Worm (Caenorhabditis elegans) whole organism, midembryonic: ENCODE results near the gene ets-10.

Experiments
- T22C8.4 ChIP-seq: fragments of 200-800 bp; sonication (Bioruptor generic); IDR thresholded peaks from 2 replicates; pipeline ENCODE4 v1.3.6; 2022; ENCODE audit warnings: missing genetic modification characterization, missing compliant biosample characterization
- cog-1 ChIP-seq: sonication (generic microtip); optimal IDR thresholded peaks from 2 replicates; lab custom pipeline; 2016; ENCODE audit warnings: missing genetic modification characterization, missing compliant biosample characterization
- flt-1 ChIP-seq: fragments of 200-800 bp; sonication (Bioruptor generic); IDR thresholded peaks from 2 replicates; pipeline ENCODE4 v1.3.6; 2022; ENCODE audit warnings: missing genetic modification characterization, missing compliant biosample characterization
- klf-2 ChIP-seq: fragments of 200-800 bp; sonication (Bioruptor generic); conservative IDR thresholded peaks from 2 replicates; pipeline ENCODE4 v1.3.6; 2022; ENCODE audit warnings: missing genetic modification reagents, missing genetic modification characterization, missing compliant biosample characterization
- med-1 ChIP-seq: sonication (generic microtip); optimal IDR thresholded peaks from 2 replicates; lab custom pipeline; 2017; ENCODE audit warnings: missing genetic modification characterization, mild to moderate bottlenecking, missing compliant biosample characterization, antibody characterized with exemption, missing genetic modification reagents; ENCODE audit not compliant: insufficient read depth
- ref-1 ChIP-seq: fragments of 200-800 bp; sonication (Bioruptor generic); conservative IDR thresholded peaks from 2 replicates; pipeline ENCODE4 v1.3.6; 2022; ENCODE audit warnings: missing genetic modification reagents, missing genetic modification characterization, missing compliant biosample characterization
- tab-1 ChIP-seq: fragments of 200-800 bp; sonication (Bioruptor generic); IDR thresholded peaks from 2 replicates; pipeline ENCODE4 v1.3.6; 2022; ENCODE audit warnings: missing genetic modification characterization, missing compliant biosample characterization
- ztf-23 ChIP-seq: fragments of 200-800 bp; sonication (Bioruptor generic); IDR thresholded peaks from 2 replicates; pipeline ENCODE4 v1.3.6; 2022; ENCODE audit warnings: missing genetic modification reagents, missing genetic modification characterization, missing compliant biosample characterization
- ztf-29 ChIP-seq: fragments of 200-800 bp; sonication (Bioruptor generic); IDR thresholded peaks from 2 replicates; pipeline ENCODE4 v1.3.6; 2022; ENCODE audit warnings: missing genetic modification reagents, missing genetic modification characterization, missing compliant biosample characterization

The ets-10 gene

DNA sequence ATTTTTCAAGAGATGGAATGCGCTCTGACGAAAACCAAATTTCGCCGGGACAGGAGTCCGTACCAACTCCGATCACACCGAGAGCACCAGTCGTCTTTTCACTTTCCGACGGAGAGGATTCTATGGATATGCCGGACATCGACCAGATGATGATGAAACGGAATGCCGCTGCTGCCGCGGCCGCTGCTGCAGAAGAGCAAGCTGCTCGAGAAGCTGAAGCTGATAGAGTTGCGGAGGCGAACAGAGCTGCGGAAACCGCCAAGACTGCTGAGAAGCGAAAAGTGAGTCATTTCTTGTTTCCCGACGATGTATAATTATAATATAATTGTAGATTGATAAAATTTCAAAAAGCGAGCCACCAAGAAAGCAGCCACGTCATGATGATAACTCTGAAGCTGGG is 28.6 kb upstream of the ets-10 start:
- TF ChIP-seq tab-1 (GFP tag; lab: Robert Waterston, UW) = no peak
- no peak for TF ChIP-seq flt-1 (GFP tag; lab: Robert Waterston, UW)
- no peak for TF ChIP-seq ztf-23 (GFP tag; lab: Robert Waterston, UW)
- TF ChIP-seq cog-1 (tag; lab: Kevin White, UChicago) = no peak
- no peak for TF ChIP-seq ref-1 (GFP tag; lab: Robert Waterston, UW)

DNA sequence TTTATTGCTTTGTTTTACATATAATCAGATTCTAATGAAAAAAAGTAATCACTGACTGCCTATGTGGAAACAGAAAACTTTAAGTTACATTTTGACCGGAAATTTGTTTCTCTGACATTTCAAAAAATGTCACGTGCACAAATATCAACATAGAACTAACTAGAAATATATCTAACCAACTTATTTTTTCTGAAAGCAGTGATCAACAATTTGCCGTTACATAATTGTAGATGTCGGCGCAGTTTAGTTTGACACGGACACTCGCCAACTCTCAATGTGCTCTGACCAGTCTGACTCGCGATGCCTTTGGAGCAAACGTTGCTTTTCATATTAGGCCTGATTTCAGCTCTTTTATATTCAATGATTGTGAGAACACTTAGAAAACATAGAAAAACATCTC is 27.2 kb upstream of the ets-10 start, which contains the start of gene srv-6:
srv-6 (plus strand) TSS at position 301 of the 400 bp plus-strand sequence.
- TF ChIP-seq ztf-29 (GFP tag; lab: Robert Waterston, UW) (no peak), tab-1 (GFP tag; lab: Robert Waterston, UW) (no peak), ztf-23 (GFP tag; lab: Robert Waterston, UW) (no peak), ref-1 (GFP tag; lab: Robert Waterston, UW) (no peak), klf-2 (GFP tag; lab: Robert Waterston, UW) (no peak), med-1 (GFP tag; lab: Kevin White, UChicago) (no peak), flt-1 (GFP tag; lab: Robert Waterston, UW) (no peak), T22C8.4 (GFP tag; lab: Robert Waterston, UW) (no peak), cog-1 (tag; lab: Kevin White, UChicago) (no peak)

DNA sequence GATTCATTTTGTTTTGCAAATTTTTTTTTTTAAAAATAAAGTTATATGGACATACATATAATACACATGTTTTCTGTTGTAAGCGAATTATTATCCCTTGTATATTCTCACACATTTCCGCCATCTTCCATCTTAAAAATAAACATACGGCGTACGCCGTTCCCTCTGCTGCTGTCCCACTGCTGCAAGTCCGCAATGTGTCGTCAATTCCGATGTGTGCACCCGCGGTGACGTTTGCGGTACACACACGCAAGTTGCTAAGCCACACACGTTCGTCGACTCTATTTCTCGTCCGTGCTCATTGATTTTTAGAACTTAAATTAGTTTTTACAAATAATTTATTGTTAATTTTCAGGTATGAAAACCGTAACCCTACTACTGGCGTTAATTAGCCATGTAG is 23.7 kb upstream of the ets-10 start, which contains the start of gene C52B9.4:
C52B9.4 (plus strand) TSS at position 356 of the 400 bp plus-strand sequence.
- TF ChIP-seq ref-1 (GFP tag; lab: Robert Waterston, UW) (no peak), ztf-23 (GFP tag; lab: Robert Waterston, UW) (0 out of 2 replicates have a peak, but pooled peaks have one; percentile 28), cog-1 (tag; lab: Kevin White, UChicago) (peak; percentile 17)

DNA sequence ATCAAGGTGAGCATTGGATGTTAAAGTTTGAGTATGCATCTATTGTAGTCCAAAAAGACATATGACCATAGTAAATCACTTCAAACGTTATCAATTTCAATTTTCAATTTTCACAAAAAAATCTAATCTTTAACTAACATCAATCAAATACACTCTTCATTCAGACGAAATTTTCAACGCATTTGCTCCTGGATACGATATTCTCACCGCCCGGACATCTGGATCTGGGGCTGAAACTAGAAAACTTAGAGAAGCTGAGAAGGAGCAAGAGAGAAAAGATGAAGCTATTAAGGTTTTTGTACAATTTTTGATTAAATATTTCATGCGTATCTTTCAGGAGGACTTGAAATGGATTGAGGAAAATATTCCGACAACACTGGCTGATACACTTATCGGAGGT is 20.2 kb upstream of the ets-10 start:
- TF ChIP-seq cog-1 (tag; lab: Kevin White, UChicago) (no peak), tab-1 (GFP tag; lab: Robert Waterston, UW) (no peak), ztf-23 (GFP tag; lab: Robert Waterston, UW) (no peak), T22C8.4 (GFP tag; lab: Robert Waterston, UW) (no peak), med-1 (GFP tag; lab: Kevin White, UChicago) (no peak), ztf-29 (GFP tag; lab: Robert Waterston, UW) (no peak), flt-1 (GFP tag; lab: Robert Waterston, UW) (no peak), ref-1 (GFP tag; lab: Robert Waterston, UW) (no peak), klf-2 (GFP tag; lab: Robert Waterston, UW) (no peak)

DNA sequence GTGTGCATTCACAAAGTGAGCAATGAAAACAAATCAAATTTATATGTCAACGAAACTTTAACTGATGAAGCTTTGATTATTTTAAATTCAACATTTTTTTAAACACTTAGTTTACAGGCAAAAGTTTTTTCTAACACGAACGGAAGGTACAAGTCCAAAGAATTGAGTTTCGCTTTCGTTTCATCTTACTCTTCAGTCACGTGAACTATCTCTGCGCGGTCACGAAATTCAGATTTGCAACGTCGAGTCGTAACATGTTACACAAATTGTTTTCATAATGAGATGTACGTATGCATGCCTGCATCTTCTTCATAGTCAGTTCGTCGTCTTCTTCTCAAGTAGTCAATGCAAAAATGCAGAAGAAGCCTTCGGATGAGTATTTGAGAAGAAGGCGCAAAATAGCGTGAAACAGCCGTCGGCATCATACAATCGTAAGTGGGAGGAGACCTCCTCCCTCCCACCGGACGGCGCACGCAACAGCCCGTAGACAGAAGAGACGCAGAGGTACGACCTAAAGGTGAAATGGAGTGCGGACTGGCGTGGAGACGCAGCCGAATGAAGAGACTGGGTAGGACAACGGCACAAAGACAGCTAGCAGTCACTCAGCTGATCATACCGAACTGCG is 18.6 kb upstream of the ets-10 start, which contains the start of gene coel-1:
coel-1 (plus strand) TSS at position 381 of the 625 bp plus-strand sequence.
- no peak for TF ChIP-seq med-1 (GFP tag; lab: Kevin White, UChicago)
- TF ChIP-seq ref-1 (GFP tag; lab: Robert Waterston, UW) = no peak
- TF ChIP-seq ztf-29 (GFP tag; lab: Robert Waterston, UW) = 0 out of 2 replicates have a peak, but pooled peaks have one; percentile 33
- no peak for TF ChIP-seq tab-1 (GFP tag; lab: Robert Waterston, UW)
- TF ChIP-seq klf-2 (GFP tag; lab: Robert Waterston, UW) = no peak
- no peak for TF ChIP-seq ztf-23 (GFP tag; lab: Robert Waterston, UW)
- no peak for TF ChIP-seq flt-1 (GFP tag; lab: Robert Waterston, UW)
- peak; percentile 41 for TF ChIP-seq cog-1 (tag; lab: Kevin White, UChicago)
- no peak for TF ChIP-seq T22C8.4 (GFP tag; lab: Robert Waterston, UW)

DNA sequence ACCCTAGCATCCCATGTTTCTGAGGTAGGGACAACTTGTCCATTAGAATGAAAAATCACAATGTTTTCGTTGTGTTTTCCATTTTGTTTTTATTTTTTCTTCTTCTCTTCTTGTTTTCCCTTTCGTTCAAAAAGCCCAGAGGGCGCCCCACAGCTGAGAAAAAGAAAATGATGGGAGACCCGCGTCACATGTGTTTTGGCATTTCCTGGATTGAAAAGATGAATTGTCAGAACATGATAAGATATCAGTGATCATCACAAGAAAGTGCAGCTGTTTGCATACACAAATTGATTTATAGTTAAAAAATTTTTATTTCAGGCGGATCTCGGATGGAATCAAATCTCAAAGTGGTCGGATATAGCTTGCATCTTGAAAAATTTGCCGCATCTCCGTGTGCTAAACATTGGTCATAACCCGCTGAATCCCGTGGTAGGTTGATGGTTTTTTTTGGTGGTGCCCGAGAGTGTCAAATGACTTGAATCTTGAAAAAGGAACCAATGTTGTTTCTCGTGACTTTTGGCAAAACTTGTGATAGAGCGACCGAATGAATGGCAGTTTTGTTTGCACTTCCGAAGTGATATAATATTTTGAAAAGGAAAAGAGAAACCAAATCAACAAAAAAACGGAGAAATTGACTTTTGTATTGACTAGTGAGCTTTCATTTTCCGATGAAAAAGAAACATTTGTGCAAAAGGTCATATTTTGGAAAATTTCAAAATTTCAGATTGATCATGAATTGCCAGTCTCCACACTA is 17.6 kb upstream of the ets-10 start:
- TF ChIP-seq flt-1 (GFP tag; lab: Robert Waterston, UW) (no peak), cog-1 (tag; lab: Kevin White, UChicago) (no peak), klf-2 (GFP tag; lab: Robert Waterston, UW) (no peak), ztf-23 (GFP tag; lab: Robert Waterston, UW) (no peak), ztf-29 (GFP tag; lab: Robert Waterston, UW) (no peak), tab-1 (GFP tag; lab: Robert Waterston, UW) (no peak), med-1 (GFP tag; lab: Kevin White, UChicago) (no peak), ref-1 (GFP tag; lab: Robert Waterston, UW) (no peak), T22C8.4 (GFP tag; lab: Robert Waterston, UW) (no peak)

DNA sequence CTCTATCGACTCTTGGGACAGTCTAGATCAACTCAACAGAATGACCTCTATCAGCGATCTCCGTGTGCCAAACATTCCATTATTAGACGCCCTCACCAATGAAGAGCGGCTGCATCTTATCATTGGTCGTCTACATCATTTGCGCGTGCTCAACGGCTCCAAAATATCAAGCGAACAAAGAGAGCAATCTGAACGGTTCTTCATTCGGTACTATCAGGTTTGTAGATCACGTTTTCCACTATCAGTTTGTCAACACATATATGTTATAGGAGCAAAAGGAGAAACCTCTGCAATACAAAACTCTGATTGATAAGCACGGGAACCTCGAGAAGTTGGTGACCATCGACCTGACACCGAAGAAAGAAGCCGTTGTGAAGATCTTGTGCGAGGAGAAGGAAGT is 15.6 kb upstream of the ets-10 start:
- TF ChIP-seq ref-1 (GFP tag; lab: Robert Waterston, UW) (no peak), T22C8.4 (GFP tag; lab: Robert Waterston, UW) (no peak), med-1 (GFP tag; lab: Kevin White, UChicago) (no peak), ztf-23 (GFP tag; lab: Robert Waterston, UW) (no peak), flt-1 (GFP tag; lab: Robert Waterston, UW) (no peak), tab-1 (GFP tag; lab: Robert Waterston, UW) (no peak), klf-2 (GFP tag; lab: Robert Waterston, UW) (no peak), cog-1 (tag; lab: Kevin White, UChicago) (no peak)

DNA sequence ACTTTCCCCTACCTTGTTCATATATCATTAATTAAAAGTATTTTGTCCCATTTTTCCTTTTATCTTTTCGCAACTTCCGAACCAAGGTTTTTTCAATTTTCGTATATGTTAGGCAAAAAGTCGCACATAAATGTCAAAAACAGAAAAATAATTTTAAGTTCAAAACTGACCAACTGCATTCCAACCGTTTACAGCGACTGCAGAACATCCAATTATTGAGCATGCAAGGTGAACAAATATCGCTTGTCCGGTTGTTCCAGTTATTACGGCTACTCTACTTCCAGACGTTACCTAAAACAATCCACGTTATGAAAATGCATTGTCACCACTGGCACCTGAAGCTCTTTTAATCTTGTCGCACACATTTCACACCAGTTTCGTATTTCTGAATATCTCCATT is 10.4 kb upstream of the ets-10 start, which contains the start of gene C52B9.10:
C52B9.10 (plus strand) TSS at position 301 of the 400 bp plus-strand sequence.
- TF ChIP-seq ztf-23 (GFP tag; lab: Robert Waterston, UW) (no peak), ztf-29 (GFP tag; lab: Robert Waterston, UW) (no peak), T22C8.4 (GFP tag; lab: Robert Waterston, UW) (no peak), med-1 (GFP tag; lab: Kevin White, UChicago) (no peak), cog-1 (tag; lab: Kevin White, UChicago) (no peak), tab-1 (GFP tag; lab: Robert Waterston, UW) (no peak), klf-2 (GFP tag; lab: Robert Waterston, UW) (no peak), flt-1 (GFP tag; lab: Robert Waterston, UW) (no peak), ref-1 (GFP tag; lab: Robert Waterston, UW) (no peak)
